Worm (Caenorhabditis elegans): ENCODE results near the gene srz-44.

- TF ChIP-seq unc-120 (tag; optimal IDR thresholded peaks at IDR 0.05; ENCODE audit: poor library complexity, severe bottlenecking) (no peak), unc-39 (tag; optimal IDR thresholded peaks at IDR 0.05) (no peak)
Observed at ce11 chrV:15644575-15644974, 5.8 kb upstream of the srz-44 start, which contains the start of gene str-23.

Measured in whole organism, mixed stage, embryonic.